7 worm cellular contexts compared by ENCODE assay signal in genomic region chrX:11057028-11057427, ce11.
TF ChIP-seq lines count a peak whose summit lies in the region.

lpr-3 (plus strand) TSS chrX:11057401.

TF ChIP-seq in whole organism, L1 larva, 84 proteins besides CTCF, POLR2A, EP300 and RAD21 (continues in another document):
- no peak for TF ChIP-seq irx-1 (tag; optimal IDR thresholded peaks at IDR 0.05; lab: Kevin White, UChicago)
- no peak for TF ChIP-seq isw-1 (GFP tag; IDR thresholded peaks at IDR 0.05; lab: Robert Waterston, UW)
- no peak for TF ChIP-seq C34B4.2 (tag; optimal IDR thresholded peaks at IDR 0.05; lab: Kevin White, UChicago)
- no peak for TF ChIP-seq xbp-1 (tag; optimal IDR thresholded peaks at IDR 0.05; lab: Kevin White, UChicago)
- no peak for TF ChIP-seq skn-1 (tag; optimal IDR thresholded peaks at IDR 0.05; lab: Kevin White, UChicago)
- TF ChIP-seq pax-3 (tag; optimal IDR thresholded peaks at IDR 0.05; lab: Kevin White, UChicago): no peak
- TF ChIP-seq lin-13 (GFP tag; optimal IDR thresholded peaks at IDR 0.05; lab: Kevin White, UChicago): no peak
- no peak for TF ChIP-seq egl-27 (tag; optimal IDR thresholded peaks at IDR 0.05; lab: Kevin White, UChicago)
- peak; percentile 17 for TF ChIP-seq nhr-85 (tag; lab: Kevin White, UChicago)
- no peak for TF ChIP-seq nhr-12 (tag; optimal IDR thresholded peaks at IDR 0.05; lab: Kevin White, UChicago)
- no peak for TF ChIP-seq alr-1 (tag; optimal IDR thresholded peaks at IDR 0.05; lab: Kevin White, UChicago; ENCODE audit: borderline replicate concordance)
- TF ChIP-seq rnt-1 (tag; optimal IDR thresholded peaks at IDR 0.05; lab: Kevin White, UChicago): no peak
- no peak for TF ChIP-seq snpc-4 (tag; optimal IDR thresholded peaks at IDR 0.05; lab: Kevin White, UChicago)

TF ChIP-seq in whole organism, L2 larva, 48 proteins besides CTCF, POLR2A, EP300 and RAD21:
- TF ChIP-seq sma-3 (GFP tag; optimal IDR thresholded peaks at IDR 0.05; lab: Kevin White, UChicago): peak; percentile 48
- TF ChIP-seq skn-1 (tag; optimal IDR thresholded peaks at IDR 0.05; lab: Kevin White, UChicago): no peak
- no peak for TF ChIP-seq lin-39 (tag; optimal IDR thresholded peaks at IDR 0.05; lab: Kevin White, UChicago)
- TF ChIP-seq blmp-1 (tag; optimal IDR thresholded peaks at IDR 0.05; lab: Kevin White, UChicago; ENCODE audit: insufficient read depth): peak; percentile 79
- no peak for TF ChIP-seq nhr-11 (tag; optimal IDR thresholded peaks at IDR 0.05; lab: Kevin White, UChicago)
- TF ChIP-seq ceh-16 (tag; optimal IDR thresholded peaks at IDR 0.05; lab: Kevin White, UChicago): peak; percentile 52
- peak; percentile 40 for TF ChIP-seq egl-27 (tag; optimal IDR thresholded peaks at IDR 0.05; lab: Kevin White, UChicago)
- peak; percentile 45 for TF ChIP-seq fos-1 (tag; optimal IDR thresholded peaks at IDR 0.05; lab: Kevin White, UChicago)
- TF ChIP-seq C34F6.9 (tag; optimal IDR thresholded peaks at IDR 0.05; lab: Kevin White, UChicago): no peak
- TF ChIP-seq nhr-21 (tag; optimal IDR thresholded peaks at IDR 0.05; lab: Kevin White, UChicago): peak; percentile 82
- peak in 1 of 2 experiments; percentile 36 for TF ChIP-seq lsy-2 (tag; optimal IDR thresholded peaks at IDR 0.05; lab: Kevin White, UChicago)
- peak; percentile 62 for TF ChIP-seq elt-1 (tag; optimal IDR thresholded peaks at IDR 0.05; lab: Kevin White, UChicago)
- TF ChIP-seq nhr-25 (tag; optimal IDR thresholded peaks at IDR 0.05; lab: Kevin White, UChicago): peak; percentile 28

TF ChIP-seq in whole organism, L3 larva, 47 proteins besides CTCF, POLR2A, EP300 and RAD21:
- TF ChIP-seq nhr-23 (tag; optimal IDR thresholded peaks at IDR 0.05; lab: Kevin White, UChicago) (peak; percentile 99), ceh-28 (tag; optimal IDR thresholded peaks at IDR 0.05; lab: Kevin White, UChicago) (peak; percentile 51), unc-62 (GFP tag; optimal IDR thresholded peaks at IDR 0.05; lab: Kevin White, UChicago) (peak; percentile 1), ceh-16 (tag; optimal IDR thresholded peaks at IDR 0.05; lab: Kevin White, UChicago) (no peak), nhr-28 (tag; optimal IDR thresholded peaks at IDR 0.05; lab: Kevin White, UChicago) (no peak), fos-1 (tag; optimal IDR thresholded peaks at IDR 0.05; lab: Kevin White, UChicago) (peak; percentile 12), nhr-25 (tag; optimal IDR thresholded peaks at IDR 0.05; lab: Kevin White, UChicago) (peak; percentile 46), pha-4 (tag; optimal IDR thresholded peaks at IDR 0.05; lab: Kevin White, UChicago) (no peak), nhr-43 (tag; optimal IDR thresholded peaks at IDR 0.05; lab: Kevin White, UChicago; ENCODE audit: poor library complexity, severe bottlenecking) (peak; percentile 32), elt-1 (tag; optimal IDR thresholded peaks at IDR 0.05; lab: Kevin White, UChicago) (peak; percentile 33), elt-3 (tag; optimal IDR thresholded peaks at IDR 0.05; lab: Kevin White, UChicago) (peak in 1 of 3 experiments; percentile 58), egl-5 (tag; optimal IDR thresholded peaks at IDR 0.05; lab: Kevin White, UChicago) (no peak), daf-12 (tag; optimal IDR thresholded peaks at IDR 0.05; lab: Kevin White, UChicago) (no peak), zag-1 (tag; optimal IDR thresholded peaks at IDR 0.05; lab: Kevin White, UChicago) (no peak)

TF ChIP-seq in whole organism, L4 larva, 104 proteins besides CTCF, POLR2A, EP300 and RAD21:
- TF ChIP-seq dmd-6 (GFP tag; IDR thresholded peaks at IDR 0.05; lab: Robert Waterston, UW) (no peak), sdz-12 (GFP tag; optimal IDR thresholded peaks at IDR 0.05; lab: Kevin White, UChicago) (no peak), nhr-237 (tag; optimal IDR thresholded peaks at IDR 0.05; lab: Kevin White, UChicago) (no peak), hlh-11 (tag; optimal IDR thresholded peaks at IDR 0.05; lab: Kevin White, UChicago) (peak; percentile 61), nhr-28 (tag; optimal IDR thresholded peaks at IDR 0.05; lab: Kevin White, UChicago) (peak; percentile 11), hlh-30 (tag; optimal IDR thresholded peaks at IDR 0.05; lab: Kevin White, UChicago; ENCODE audit: insufficient read depth) (peak; percentile 14), mxl-3 (GFP tag; optimal IDR thresholded peaks at IDR 0.05; lab: Kevin White, UChicago) (peak; percentile 45)

TF ChIP-seq in whole organism, early embryonic, 17 proteins besides CTCF, POLR2A, EP300 and RAD21:
- TF ChIP-seq sea-1 (GFP tag; conservative IDR thresholded peaks at IDR 0.05; lab: Robert Waterston, UW): 0 out of 2 replicates have a peak, but pooled peaks have one; percentile 21
- TF ChIP-seq hmg-4 (GFP tag; optimal IDR thresholded peaks at IDR 0.05; lab: Kevin White, UChicago): peak; percentile 34
- no peak for TF ChIP-seq ceh-13 (GFP tag; optimal IDR thresholded peaks at IDR 0.05; lab: Kevin White, UChicago)

TF ChIP-seq in whole organism, late embryonic, 69 proteins besides CTCF, POLR2A, EP300 and RAD21:
- no peak for TF ChIP-seq ceh-22 (tag; optimal IDR thresholded peaks at IDR 0.05; lab: Kevin White, UChicago)
- no peak for TF ChIP-seq sdc-2 (tag; optimal IDR thresholded peaks at IDR 0.05; lab: Kevin White, UChicago)
- no peak for TF ChIP-seq sox-2 (GFP tag; IDR thresholded peaks at IDR 0.05; lab: Robert Waterston, UW)
- TF ChIP-seq ceh-19 (GFP tag; optimal IDR thresholded peaks at IDR 0.05; lab: Kevin White, UChicago): no peak
- TF ChIP-seq unc-55 (GFP tag; optimal IDR thresholded peaks at IDR 0.05; lab: Kevin White, UChicago): peak; percentile 63
- no peak for TF ChIP-seq ahr-1 (tag; optimal IDR thresholded peaks at IDR 0.05; lab: Kevin White, UChicago)
- no peak for TF ChIP-seq elt-4 (tag; optimal IDR thresholded peaks at IDR 0.05; lab: Kevin White, UChicago)
- peak; percentile 74 for TF ChIP-seq rnt-1 (tag; optimal IDR thresholded peaks at IDR 0.05; lab: Kevin White, UChicago)
- TF ChIP-seq hlh-8 (tag; optimal IDR thresholded peaks at IDR 0.05; lab: Kevin White, UChicago): no peak
- no peak for TF ChIP-seq lim-6 (tag; optimal IDR thresholded peaks at IDR 0.05; lab: Kevin White, UChicago)
- peak; percentile 54 for TF ChIP-seq nfya-1 (tag; optimal IDR thresholded peaks at IDR 0.05; lab: Kevin White, UChicago)
- TF ChIP-seq pros-1 (tag; optimal IDR thresholded peaks at IDR 0.05; lab: Kevin White, UChicago): peak; percentile 0
- TF ChIP-seq dve-1 (tag; optimal IDR thresholded peaks at IDR 0.05; lab: Kevin White, UChicago): no peak
- TF ChIP-seq odd-2 (tag; optimal IDR thresholded peaks at IDR 0.05; lab: Kevin White, UChicago): no peak
- TF ChIP-seq hlh-30 (tag; optimal IDR thresholded peaks at IDR 0.05; lab: Kevin White, UChicago; ENCODE audit: insufficient read depth): no peak
- peak; percentile 4 for TF ChIP-seq ceh-31 (tag; optimal IDR thresholded peaks at IDR 0.05; lab: Kevin White, UChicago)

TF ChIP-seq in whole organism, mixed stage, embryonic, 35 proteins besides CTCF, POLR2A, EP300 and RAD21:
- no peak for TF ChIP-seq mls-2 (tag; optimal IDR thresholded peaks at IDR 0.05; lab: Kevin White, UChicago)
- no peak for TF ChIP-seq nhr-237 (tag; optimal IDR thresholded peaks at IDR 0.05; lab: Kevin White, UChicago)
- TF ChIP-seq drap-1 (GFP tag; optimal IDR thresholded peaks at IDR 0.05; lab: Kevin White, UChicago): no peak
- no peak for TF ChIP-seq lin-32 (GFP tag; optimal IDR thresholded peaks at IDR 0.05; lab: Kevin White, UChicago)
- TF ChIP-seq cnd-1 (tag; optimal IDR thresholded peaks at IDR 0.05; lab: Kevin White, UChicago): no peak
- TF ChIP-seq ceh-39 (tag; optimal IDR thresholded peaks at IDR 0.05; lab: Kevin White, UChicago): no peak
- TF ChIP-seq flh-1 (GFP tag; optimal IDR thresholded peaks at IDR 0.05; lab: Kevin White, UChicago): no peak
- no peak for TF ChIP-seq lin-13 (tag; optimal IDR thresholded peaks at IDR 0.05; lab: Kevin White, UChicago)
- peak; percentile 90 for TF ChIP-seq elt-1 (tag; optimal IDR thresholded peaks at IDR 0.05; lab: Kevin White, UChicago; ENCODE audit: borderline replicate concordance, insufficient read depth)
- TF ChIP-seq sem-2 (GFP tag; optimal IDR thresholded peaks at IDR 0.05; lab: Kevin White, UChicago): no peak
- TF ChIP-seq bed-3 (GFP tag; optimal IDR thresholded peaks at IDR 0.05; lab: Kevin White, UChicago): no peak
- TF ChIP-seq ztf-11 (tag; optimal IDR thresholded peaks at IDR 0.05; lab: Kevin White, UChicago): no peak
- no peak for TF ChIP-seq ceh-43 (GFP tag; optimal IDR thresholded peaks at IDR 0.05; lab: Kevin White, UChicago)
- no peak for TF ChIP-seq nhr-12 (tag; optimal IDR thresholded peaks at IDR 0.05; lab: Kevin White, UChicago)
- TF ChIP-seq tbx-8 (GFP tag; optimal IDR thresholded peaks at IDR 0.05; lab: Kevin White, UChicago): no peak
- TF ChIP-seq unc-62 (GFP tag; optimal IDR thresholded peaks at IDR 0.05; lab: Kevin White, UChicago): peak; percentile 60
- no peak for TF ChIP-seq hlh-1 (tag; optimal IDR thresholded peaks at IDR 0.05; lab: Kevin White, UChicago)
- no peak for TF ChIP-seq M03D4.4 (tag; optimal IDR thresholded peaks at IDR 0.05; lab: Kevin White, UChicago)
- peak; percentile 96 for TF ChIP-seq ham-2 (GFP tag; optimal IDR thresholded peaks at IDR 0.05; lab: Kevin White, UChicago)
- TF ChIP-seq unc-120 (tag; optimal IDR thresholded peaks at IDR 0.05; lab: Kevin White, UChicago; ENCODE audit: poor library complexity, severe bottlenecking): no peak
- no peak for TF ChIP-seq snpc-4 (tag; optimal IDR thresholded peaks at IDR 0.05; lab: Kevin White, UChicago)
- peak; percentile 42 for TF ChIP-seq elt-3 (tag; optimal IDR thresholded peaks at IDR 0.05; lab: Kevin White, UChicago)
- no peak for TF ChIP-seq lsy-2 (tag; optimal IDR thresholded peaks at IDR 0.05; lab: Kevin White, UChicago)
- peak; percentile 94 for TF ChIP-seq blmp-1 (tag; optimal IDR thresholded peaks at IDR 0.05; lab: Kevin White, UChicago)

Comparison
In these comparisons a context has a peak if more than half of its experiments do, and no peak if none do; other contexts are left out.
1. Of the 29 proteins assayed by ChIP-seq in both whole organism, L4 larva and whole organism, L1 larva: peak only in whole organism, L4 larva: nhr-28; only in whole organism, L1 larva: mep-1; in both: none; in neither: 27.